Fruit fly (Drosophila melanogaster) whole organism, embryonic: ENCODE measurements around the gene Cpsf5.

Experiments
- Bdp1 ChIP-seq: fragments of 200-800 bp; sonication (Bioruptor generic); optimal IDR thresholded peaks from 3 replicates; lab custom pipeline; 2016; ENCODE audit warnings: missing biosample characterization, missing genetic modification characterization
- CG10147 ChIP-seq: fragments of 200-800 bp; sonication (Bioruptor generic); optimal IDR thresholded peaks from 2 replicates; lab custom pipeline; 2019; ENCODE audit warnings: missing biosample characterization, mild to moderate bottlenecking, missing genetic modification characterization, moderate library complexity
- CG10959 ChIP-seq: fragments of 200-800 bp; sonication (Bioruptor generic); IDR thresholded peaks from 2 replicates; pipeline ENCODE4 v1.3.6; 2022; ENCODE audit warnings: missing biosample characterization, missing genetic modification characterization
- CG12391 ChIP-seq: fragments of 200-800 bp; sonication (Bioruptor generic); optimal IDR thresholded peaks from 3 replicates; lab custom pipeline; 2018; ENCODE audit warnings: missing biosample characterization, mild to moderate bottlenecking, missing genetic modification characterization, moderate library complexity
- CG15696 ChIP-seq: fragments of 200-800 bp; sonication (Bioruptor generic); optimal IDR thresholded peaks from 2 replicates; lab custom pipeline; 2019; ENCODE audit warnings: missing biosample characterization, mild to moderate bottlenecking, missing genetic modification characterization, moderate library complexity
- CG18262 ChIP-seq: fragments of 200-800 bp; optimal IDR thresholded peaks from 3 replicates; lab custom pipeline; 2019; ENCODE audit warnings: missing biosample characterization, mild to moderate bottlenecking, missing genetic modification characterization, moderate library complexity
- CG2116 ChIP-seq: fragments of 200-800 bp; sonication (Bioruptor generic); optimal IDR thresholded peaks from 3 replicates; lab custom pipeline; 2018; ENCODE audit warnings: missing biosample characterization, mild to moderate bottlenecking, missing genetic modification characterization
- CG2129 ChIP-seq: fragments of 200-800 bp; sonication (Bioruptor generic); IDR thresholded peaks from 2 replicates; pipeline ENCODE4 v1.3.6; 2022; ENCODE audit warnings: missing biosample characterization, missing genetic modification characterization; ENCODE audit not compliant: partially characterized antibody
- CG2678 ChIP-seq: fragments of 200-800 bp; sonication (Bioruptor generic); optimal IDR thresholded peaks from 3 replicates; lab custom pipeline; 2019; ENCODE audit warnings: missing biosample characterization, mild to moderate bottlenecking, missing genetic modification characterization, moderate library complexity
- CG31388 ChIP-seq: fragments of 200-800 bp; sonication (Bioruptor generic); optimal IDR thresholded peaks from 2 replicates; lab custom pipeline; 2016; ENCODE audit warnings: missing biosample characterization, missing genetic modification characterization
- CG3163 ChIP-seq: fragments of 200-800 bp; sonication (Bioruptor generic); optimal IDR thresholded peaks from 3 replicates; lab custom pipeline; 2016; ENCODE audit warnings: missing biosample characterization, missing genetic modification characterization
- CG4404 ChIP-seq: fragments of 200-800 bp; sonication (Bioruptor generic); IDR thresholded peaks from 2 replicates; pipeline ENCODE4 v1.3.6; 2022; ENCODE audit warnings: missing biosample characterization, missing genetic modification characterization
- CG4730 ChIP-seq: fragments of 200-800 bp; sonication (Bioruptor generic); IDR thresholded peaks from 2 replicates; pipeline ENCODE4 v1.3.6; 2022; ENCODE audit warnings: missing biosample characterization, missing genetic modification characterization
- CG6175 ChIP-seq: fragments of 200-800 bp; sonication (Bioruptor generic); IDR thresholded peaks from 3 replicates; pipeline ENCODE4 v1.3.6; 2022; ENCODE audit warnings: missing biosample characterization, missing genetic modification characterization
- CG6765 ChIP-seq: fragments of 200-800 bp; sonication (Bioruptor generic); optimal IDR thresholded peaks from 3 replicates; lab custom pipeline; 2017; ENCODE audit warnings: missing biosample characterization, mild to moderate bottlenecking, missing genetic modification characterization
- CG7987 ChIP-seq: fragments of 200-800 bp; sonication (Bioruptor generic); optimal IDR thresholded peaks from 2 replicates; lab custom pipeline; 2018; ENCODE audit warnings: missing biosample characterization, mild to moderate bottlenecking, missing genetic modification characterization, moderate library complexity
- CG8281 ChIP-seq: fragments of 200-800 bp; sonication (Bioruptor generic); optimal IDR thresholded peaks from 2 replicates; lab custom pipeline; 2018; ENCODE audit warnings: missing biosample characterization, mild to moderate bottlenecking, missing genetic modification characterization, moderate library complexity
- CG8388 ChIP-seq: fragments of 200-800 bp; sonication (Bioruptor generic); optimal IDR thresholded peaks from 2 replicates; lab custom pipeline; 2019; ENCODE audit warnings: missing biosample characterization, mild to moderate bottlenecking, missing genetic modification characterization, moderate library complexity
- CG9932 ChIP-seq: fragments of 200-800 bp; sonication (Bioruptor generic); IDR thresholded peaks from 2 replicates; pipeline ENCODE4 v1.3.6; 2022; ENCODE audit warnings: missing biosample characterization, missing genetic modification characterization
- CrebB ChIP-seq: fragments of 200-800 bp; sonication (Bioruptor generic); optimal IDR thresholded peaks from 3 replicates; lab custom pipeline; 2018; ENCODE audit warnings: missing biosample characterization, mild to moderate bottlenecking, missing genetic modification characterization
- E2f2 ChIP-seq: fragments of 200-800 bp; sonication (Bioruptor generic); IDR thresholded peaks from 2 replicates; pipeline ENCODE4 v1.3.6; 2022; ENCODE audit warnings: missing biosample characterization, missing genetic modification characterization
- Fer3 ChIP-seq: fragments of 200-800 bp; sonication (Bioruptor generic); optimal IDR thresholded peaks from 2 replicates; lab custom pipeline; 2018; ENCODE audit warnings: missing biosample characterization, mild to moderate bottlenecking, missing genetic modification characterization, moderate library complexity
- H2.0 ChIP-seq: fragments of 200-800 bp; sonication (Bioruptor generic); IDR thresholded peaks from 2 replicates; pipeline ENCODE4 v1.3.6; 2022; ENCODE audit warnings: missing biosample characterization, missing genetic modification characterization
- HLH3B ChIP-seq: fragments of 200-800 bp; sonication (Bioruptor generic); IDR thresholded peaks from 2 replicates; pipeline ENCODE4 v1.3.6; 2022; ENCODE audit warnings: missing biosample characterization, missing genetic modification characterization
- Hey ChIP-seq: fragments of 200-800 bp; sonication (Bioruptor generic); optimal IDR thresholded peaks from 3 replicates; lab custom pipeline; 2018; ENCODE audit warnings: missing biosample characterization, mild to moderate bottlenecking, missing genetic modification characterization
- Jarid2 ChIP-seq: fragments of 200-800 bp; sonication (Bioruptor generic); optimal IDR thresholded peaks from 3 replicates; lab custom pipeline; 2017; ENCODE audit warnings: mild to moderate bottlenecking, missing biosample characterization, missing genetic modification reagents, missing genetic modification characterization
- NK7.1 ChIP-seq: fragments of 200-800 bp; sonication (Bioruptor generic); optimal IDR thresholded peaks from 3 replicates; lab custom pipeline; 2016; ENCODE audit warnings: missing biosample characterization, missing genetic modification characterization
- Optix ChIP-seq: fragments of 200-800 bp; sonication (Bioruptor generic); IDR thresholded peaks from 3 replicates; pipeline ENCODE4 v1.3.6; 2022; ENCODE audit warnings: missing biosample characterization, missing genetic modification characterization
- Rx ChIP-seq: fragments of 200-800 bp; sonication (Bioruptor generic); IDR thresholded peaks from 2 replicates; pipeline ENCODE4 v1.3.6; 2022; ENCODE audit warnings: missing biosample characterization, missing genetic modification characterization
- Sry-β ChIP-seq: fragments of 200-800 bp; sonication (Bioruptor generic); optimal IDR thresholded peaks from 2 replicates; lab custom pipeline; 2018; ENCODE audit warnings: missing biosample characterization, mild to moderate bottlenecking, missing genetic modification characterization, moderate library complexity
- abd-A ChIP-seq: fragments of 200-800 bp; sonication (Bioruptor generic); optimal IDR thresholded peaks from 3 replicates; lab custom pipeline; 2019; ENCODE audit warnings: missing biosample characterization, mild to moderate bottlenecking, missing genetic modification characterization, moderate library complexity
- bbx ChIP-seq: fragments of 200-800 bp; sonication (Bioruptor generic); IDR thresholded peaks from 2 replicates; pipeline ENCODE4 v1.3.6; 2022; ENCODE audit warnings: missing biosample characterization, missing genetic modification characterization; ENCODE audit not compliant: partially characterized antibody
- cad ChIP-seq: fragments of >200 bp; optimal IDR thresholded peaks from 2 replicates; lab custom pipeline; 2017; ENCODE audit warnings: missing biosample characterization, missing genetic modification characterization
- dimm ChIP-seq: fragments of 200-800 bp; sonication (Bioruptor generic); IDR thresholded peaks from 2 replicates; pipeline ENCODE4 v1.3.6; 2022; ENCODE audit warnings: missing biosample characterization, missing genetic modification characterization
- dmrt11E ChIP-seq: fragments of 200-800 bp; sonication (Bioruptor generic); optimal IDR thresholded peaks from 3 replicates; lab custom pipeline; 2018; ENCODE audit warnings: missing biosample characterization, mild to moderate bottlenecking, missing genetic modification characterization, moderate library complexity
- exex ChIP-seq: fragments of 200-800 bp; sonication (Bioruptor generic); optimal IDR thresholded peaks from 4 replicates; lab custom pipeline; 2018; ENCODE audit warnings: missing biosample characterization, mild to moderate bottlenecking, missing genetic modification characterization, moderate library complexity
- fd3F ChIP-seq: fragments of 200-800 bp; sonication (Bioruptor generic); optimal IDR thresholded peaks from 2 replicates; lab custom pipeline; 2018; ENCODE audit warnings: missing biosample characterization, mild to moderate bottlenecking, missing genetic modification characterization, moderate library complexity
- fu2 ChIP-seq: fragments of 200-800 bp; sonication (Bioruptor generic); optimal IDR thresholded peaks from 2 replicates; lab custom pipeline; 2016; ENCODE audit warnings: missing biosample characterization, missing genetic modification characterization
- gro ChIP-seq: fragments of 200-800 bp; sonication (Bioruptor generic); optimal IDR thresholded peaks from 2 replicates; lab custom pipeline; 2016; ENCODE audit warnings: missing biosample characterization, missing genetic modification characterization
- gsb ChIP-seq: fragments of 200-800 bp; sonication (Bioruptor generic); IDR thresholded peaks from 2 replicates; pipeline ENCODE4 v1.3.6; 2022; ENCODE audit warnings: missing biosample characterization, missing genetic modification characterization
- insv ChIP-seq, 2 experiments: fragments of 200-800 bp; sonication (Bioruptor generic); optimal IDR thresholded peaks; 3 replicates each; lab custom pipeline; 2016 to 2018; ENCODE audit warnings: missing biosample characterization in 2 of 2, missing genetic modification characterization in 2 of 2
- nau ChIP-seq: fragments of 200-800 bp; sonication (Bioruptor generic); optimal IDR thresholded peaks from 3 replicates; lab custom pipeline; 2017; ENCODE audit warnings: missing biosample characterization, mild to moderate bottlenecking, missing genetic modification characterization, missing genetic modification reagents
- nerfin-1 ChIP-seq: fragments of 200-800 bp; sonication (Bioruptor generic); optimal IDR thresholded peaks from 3 replicates; lab custom pipeline; 2019; ENCODE audit warnings: missing biosample characterization, mild to moderate bottlenecking, missing genetic modification characterization, moderate library complexity
- nom ChIP-seq: fragments of 200-800 bp; sonication (Bioruptor generic); optimal IDR thresholded peaks from 2 replicates; lab custom pipeline; 2017; ENCODE audit warnings: missing biosample characterization, missing genetic modification characterization, mild to moderate bottlenecking, moderate library complexity, missing genetic modification reagents
- peb ChIP-seq: fragments of 200-800 bp; sonication (Bioruptor generic); IDR thresholded peaks from 2 replicates; pipeline ENCODE4 v1.3.6; 2022; ENCODE audit warnings: missing biosample characterization, missing genetic modification characterization
- tgo ChIP-seq: fragments of 200-800 bp; sonication (Bioruptor generic); IDR thresholded peaks from 3 replicates; pipeline ENCODE4 v1.3.6; 2022; ENCODE audit warnings: missing biosample characterization, missing genetic modification characterization
- tll ChIP-seq, 2 experiments: fragments of 200-800 bp in 1 of 2; fragments of >200 bp in 1 of 2; sonication (Bioruptor generic) in 1 of 2; optimal IDR thresholded peaks; 2 replicates each; lab custom pipeline; 2017 to 2019; ENCODE audit warnings: missing biosample characterization in 2 of 2, missing genetic modification characterization in 2 of 2, mild to moderate bottlenecking in 1 of 2, moderate library complexity in 1 of 2
- tna ChIP-seq: fragments of 200-800 bp; sonication (Bioruptor generic); IDR thresholded peaks from 2 replicates; pipeline ENCODE4 v1.3.6; 2022; ENCODE audit warnings: missing biosample characterization, missing genetic modification characterization; ENCODE audit not compliant: partially characterized antibody
- trem ChIP-seq: fragments of 200-800 bp; optimal IDR thresholded peaks from 3 replicates; lab custom pipeline; 2019; ENCODE audit warnings: missing biosample characterization, mild to moderate bottlenecking, missing genetic modification characterization, moderate library complexity
- zen ChIP-seq: fragments of 200-800 bp; sonication (Bioruptor generic); optimal IDR thresholded peaks from 3 replicates; lab custom pipeline; 2018; ENCODE audit warnings: missing biosample characterization, mild to moderate bottlenecking, missing genetic modification characterization, moderate library complexity

The Cpsf5 gene

DNA sequence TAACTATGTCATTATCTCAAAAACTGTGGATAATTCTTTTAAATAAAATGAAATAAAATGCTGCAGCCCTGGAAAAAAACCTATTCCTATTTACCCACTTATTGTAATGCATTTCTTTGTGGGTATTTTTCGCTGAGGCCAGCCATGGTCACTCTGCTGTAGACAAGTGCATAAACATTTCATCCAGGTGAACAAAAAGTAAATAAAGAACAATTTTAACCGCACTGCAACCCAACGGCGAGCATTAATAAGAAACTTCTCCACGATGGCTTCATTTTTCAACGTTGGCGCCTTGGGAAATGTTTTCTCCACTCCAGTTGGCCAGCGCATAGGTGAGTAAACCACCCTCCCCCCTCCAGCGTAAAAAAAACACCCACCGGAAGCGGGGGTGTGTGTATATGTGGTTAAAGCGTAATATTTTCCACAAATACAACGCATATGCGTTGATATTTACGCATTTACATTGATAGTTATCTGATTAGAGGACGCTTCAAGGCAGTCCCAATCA is 35.9 kb downstream of the Cpsf5 start, which contains the start of gene CG3529 (continued):
- TF ChIP-seq tna (no peak), cad (GFP tag; lab: Kevin White, UChicago) (no peak), tgo (GFP tag; lab: Robert Waterston, UW) (no peak), CG9932 (GFP tag; lab: Robert Waterston, UW) (peak; percentile 42; the same call in 1 of the 2 replicates), CG7987 (peak; percentile 4), zen (tag; lab: Kevin White, UChicago) (no peak), fd3F (GFP tag; lab: Kevin White, UChicago) (no peak), Hey (tag; lab: Kevin White, UChicago) (no peak), CG12391 (tag; lab: Kevin White, UChicago) (peak; percentile 39), Jarid2 (GFP tag; lab: Kevin White, UChicago) (no peak), CG6175 (GFP tag; lab: Robert Waterston, UW) (no peak), E2f2 (GFP tag; lab: Robert Waterston, UW) (peak; percentile 36), CG10147 (GFP tag; lab: Kevin White, UChicago) (peak; percentile 8), fu2 (no peak), CG3163 (no peak), Optix (no peak), HLH3B (no peak)
- TF ChIP-seq, all 482 proteins: peak for 174

DNA sequence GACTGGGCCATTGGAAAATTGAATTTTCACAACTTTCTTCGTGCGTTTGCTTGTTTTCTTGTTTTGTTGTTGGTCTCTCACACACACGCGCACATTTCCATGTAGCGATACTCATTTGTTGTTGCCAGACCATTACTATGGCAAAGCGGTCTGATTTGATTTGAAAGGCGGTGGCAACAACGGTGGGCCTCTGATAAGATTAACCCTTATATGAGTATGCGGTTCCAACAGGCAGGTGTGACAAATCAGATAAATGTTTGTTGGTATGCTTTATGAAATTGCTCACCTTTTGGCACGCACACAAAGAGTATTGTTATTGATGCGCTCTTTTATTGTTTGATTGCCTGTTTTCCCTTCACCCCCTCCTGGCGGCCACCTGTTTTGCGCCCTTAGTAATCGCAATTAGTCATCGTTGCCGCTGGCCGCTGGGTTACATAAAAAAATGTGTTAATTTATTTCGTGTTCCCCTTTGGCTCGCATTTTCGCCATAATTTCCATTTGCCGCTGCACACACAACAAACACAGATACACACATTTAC is 36.5 kb downstream of the Cpsf5 start:
- TF ChIP-seq dmrt11E (tag; lab: Kevin White, UChicago) (no peak), CG8281 (tag; lab: Kevin White, UChicago) (peak; percentile 48), abd-A (tag; lab: Kevin White, UChicago) (peak; percentile 24), dimm (GFP tag; lab: Robert Waterston, UW) (no peak), gsb (no peak), gro (peak; percentile 45), Rx (GFP tag; lab: Robert Waterston, UW) (peak; percentile 29; the same call in 1 of the 2 replicates), trem (tag; lab: Kevin White, UChicago) (no peak), CG2129 (GFP tag; lab: Robert Waterston, UW) (no peak), CG4730 (no peak), CG18262 (no peak), CG2116 (GFP tag; lab: Kevin White, UChicago) (no peak), Bdp1 (GFP tag; lab: Kevin White, UChicago) (no peak), CG4404 (no peak), nom (GFP tag; lab: Kevin White, UChicago) (no peak), insv (GFP tag; optimal IDR thresholded peaks at IDR 0.05; lab: Kevin White, UChicago) (peak; percentile 97 to 100), CG31388 (no peak), CG15696 (tag; lab: Kevin White, UChicago) (no peak), Fer3 (peak; percentile 12), CG2678 (peak; percentile 19), tll (GFP tag; optimal IDR thresholded peaks at IDR 0.05; lab: Kevin White, UChicago) (peak in 1 of 2 experiments; percentile 45), CG8388 (GFP tag; lab: Kevin White, UChicago) (no peak), nau (GFP tag; lab: Kevin White, UChicago) (no peak), CG6765 (no peak), NK7.1 (no peak), nerfin-1 (tag; lab: Kevin White, UChicago) (no peak), H2.0 (GFP tag; lab: Robert Waterston, UW) (no peak), CG10959 (GFP tag; lab: Robert Waterston, UW) (peak; percentile 84), Sry-β (GFP tag; lab: Kevin White, UChicago) (no peak), exex (tag; lab: Kevin White, UChicago) (peak; percentile 90), bbx (no peak), CrebB (tag; lab: Kevin White, UChicago) (no peak), peb (GFP tag; lab: Robert Waterston, UW) (no peak)
